Worm (Caenorhabditis elegans): Measurements from ENCODE around the gene srd-18.
A peak's percentile ranks its signal among the peaks of the same experiment; 100 is the strongest.

The srd-18 gene

ce11 chrV:13388961-13389360 lies 37.7 kb downstream of the srd-18 start:
- TF ChIP-seq nhr-21 (tag; optimal IDR thresholded peaks at IDR 0.05) (no peak), sem-4 (tag; optimal IDR thresholded peaks at IDR 0.05) (no peak), nhr-12 (tag; optimal IDR thresholded peaks at IDR 0.05) (no peak), snpc-4 (tag; optimal IDR thresholded peaks at IDR 0.05) (no peak), ztf-4 (tag; optimal IDR thresholded peaks at IDR 0.05) (no peak), nhr-10 (tag; optimal IDR thresholded peaks at IDR 0.05) (no peak), R02D3.7 (tag; optimal IDR thresholded peaks at IDR 0.05) (no peak), nhr-25 (tag; optimal IDR thresholded peaks at IDR 0.05) (no peak), mdl-1 (tag; optimal IDR thresholded peaks at IDR 0.05) (no peak), aly-2 (tag; optimal IDR thresholded peaks at IDR 0.05) (no peak), nhr-23 (tag; optimal IDR thresholded peaks at IDR 0.05) (no peak)

- TF ChIP-seq lin-13 (GFP tag; optimal IDR thresholded peaks at IDR 0.05) (no peak), zag-1 (tag; optimal IDR thresholded peaks at IDR 0.05) (no peak), sma-9 (GFP tag; optimal IDR thresholded peaks at IDR 0.05) (no peak), sma-9 (tag; optimal IDR thresholded peaks at IDR 0.05) (no peak), nhr-237 (tag; optimal IDR thresholded peaks at IDR 0.05) (no peak), nhr-77 (tag; optimal IDR thresholded peaks at IDR 0.05) (no peak), snpc-4 (tag; optimal IDR thresholded peaks at IDR 0.05) (no peak), ztf-11 (tag; optimal IDR thresholded peaks at IDR 0.05) (no peak), gmeb-1 (tag; optimal IDR thresholded peaks at IDR 0.05) (no peak), mdl-1 (tag; optimal IDR thresholded peaks at IDR 0.05) (no peak), elt-1 (tag; optimal IDR thresholded peaks at IDR 0.05) (no peak), ztf-4 (tag; optimal IDR thresholded peaks at IDR 0.05) (no peak), ceh-82 (tag; optimal IDR thresholded peaks at IDR 0.05) (no peak), nhr-23 (tag; optimal IDR thresholded peaks at IDR 0.05) (no peak), sma-3 (GFP tag; optimal IDR thresholded peaks at IDR 0.05) (no peak), unc-39 (tag; optimal IDR thresholded peaks at IDR 0.05) (no peak), unc-55 (GFP tag; optimal IDR thresholded peaks at IDR 0.05) (no peak), nhr-12 (tag; optimal IDR thresholded peaks at IDR 0.05) (no peak), lsy-2 (tag; optimal IDR thresholded peaks at IDR 0.05) (no peak), peb-1 (tag; optimal IDR thresholded peaks at IDR 0.05) (no peak)
Measured at ce11 chrV:13387472-13387871, 39.2 kb downstream of the srd-18 start.

ce11 chrV:13385798-13386197 lies 40.9 kb downstream of the srd-18 start, which contains the start of gene gcy-34:
TSS of gene gcy-34 (minus strand) at chrV:13385898.
- TF ChIP-seq ama-1 (optimal IDR thresholded peaks at IDR 0.05) (no peak), ztf-4 (tag; optimal IDR thresholded peaks at IDR 0.05) (no peak), dmd-4 (tag; optimal IDR thresholded peaks at IDR 0.05) (no peak), crh-2 (tag; optimal IDR thresholded peaks at IDR 0.05) (no peak), zag-1 (tag; optimal IDR thresholded peaks at IDR 0.05) (no peak), mab-5 (tag; optimal IDR thresholded peaks at IDR 0.05) (no peak), ztf-1 (GFP tag; conservative IDR thresholded peaks at IDR 0.05) (no peak)

ce11 chrV:13380980-13381379 lies 45.7 kb downstream of the srd-18 start, which contains the start of gene cpz-2:
TSS of gene cpz-2 (plus strand) at chrV:13381189.
- TF ChIP-seq lin-11 (tag; optimal IDR thresholded peaks at IDR 0.05) = no peak
- TF ChIP-seq sma-3 (GFP tag; optimal IDR thresholded peaks at IDR 0.05) = no peak
- TF ChIP-seq gmeb-1 (tag; optimal IDR thresholded peaks at IDR 0.05) = peak; percentile 12
- peak; percentile 21 for TF ChIP-seq crh-2 (tag; optimal IDR thresholded peaks at IDR 0.05)
- TF ChIP-seq skn-1 (tag; optimal IDR thresholded peaks at IDR 0.05) = peak; percentile 23
- peak; percentile 70 for TF ChIP-seq fos-1 (tag; optimal IDR thresholded peaks at IDR 0.05)
- TF ChIP-seq nhr-11 (tag; optimal IDR thresholded peaks at IDR 0.05) = no peak
- no peak for TF ChIP-seq unc-39 (tag; optimal IDR thresholded peaks at IDR 0.05)

- TF ChIP-seq nhr-25 (tag; optimal IDR thresholded peaks at IDR 0.05) = peak; percentile 98
- peak; percentile 65 for TF ChIP-seq nhr-129 (tag; optimal IDR thresholded peaks at IDR 0.05)
- no peak for TF ChIP-seq nhr-77 (tag; optimal IDR thresholded peaks at IDR 0.05)
- no peak for TF ChIP-seq nhr-237 (tag; optimal IDR thresholded peaks at IDR 0.05)
- peak; percentile 89 for TF ChIP-seq egl-27 (tag; optimal IDR thresholded peaks at IDR 0.05)
- TF ChIP-seq mdl-1 (tag; optimal IDR thresholded peaks at IDR 0.05) = peak; percentile 36 to 59
- TF ChIP-seq aly-2 (tag; optimal IDR thresholded peaks at IDR 0.05) = no peak
- peak; percentile 36 for TF ChIP-seq F13H6.1 (tag; optimal IDR thresholded peaks at IDR 0.05)
- peak; percentile 25 for TF ChIP-seq lin-13 (GFP tag; optimal IDR thresholded peaks at IDR 0.05)
- TF ChIP-seq nhr-12 (tag; optimal IDR thresholded peaks at IDR 0.05) = no peak
- TF ChIP-seq elt-3 (tag; optimal IDR thresholded peaks at IDR 0.05) = no peak
- peak; percentile 77 for TF ChIP-seq blmp-1 (tag; optimal IDR thresholded peaks at IDR 0.05; ENCODE audit: insufficient read depth)
- no peak for TF ChIP-seq lin-11 (tag; optimal IDR thresholded peaks at IDR 0.05)
- no peak for TF ChIP-seq ztf-11 (tag; optimal IDR thresholded peaks at IDR 0.05)
- no peak for TF ChIP-seq ceh-82 (tag; optimal IDR thresholded peaks at IDR 0.05)
- peak; percentile 68 for TF ChIP-seq ceh-16 (tag; optimal IDR thresholded peaks at IDR 0.05)
- no peak for TF ChIP-seq mab-5 (tag; optimal IDR thresholded peaks at IDR 0.05)
- TF ChIP-seq elt-1 (tag; optimal IDR thresholded peaks at IDR 0.05) = no peak
- TF ChIP-seq nhr-6 (tag; optimal IDR thresholded peaks at IDR 0.05) = no peak
- TF ChIP-seq Y55F3AM.14 (GFP tag; optimal IDR thresholded peaks at IDR 0.05) = peak; percentile 0
- TF ChIP-seq crh-2 (tag; optimal IDR thresholded peaks at IDR 0.05) = peak; percentile 73
- TF ChIP-seq sma-9 (GFP tag; optimal IDR thresholded peaks at IDR 0.05) = peak; percentile 90
- no peak for TF ChIP-seq sma-9 (tag; optimal IDR thresholded peaks at IDR 0.05)
- no peak for TF ChIP-seq R02D3.7 (tag; optimal IDR thresholded peaks at IDR 0.05)
- TF ChIP-seq unc-62 (GFP tag; optimal IDR thresholded peaks at IDR 0.05) = no peak
- no peak for TF ChIP-seq alr-1 (tag; optimal IDR thresholded peaks at IDR 0.05)
- TF ChIP-seq ztf-4 (tag; optimal IDR thresholded peaks at IDR 0.05) = peak; percentile 52
Measured at ce11 chrV:13380178-13380577, 46.5 kb downstream of the srd-18 start, which contains the start of gene ifbp-1. TSS of gene ifbp-1 (minus strand) at chrV:13380262.
